Worm (Caenorhabditis elegans) whole organism, L3 larva: ENCODE data around the gene glb-12.
A peak's percentile ranks its signal among the peaks of the same experiment; 100 is the strongest.

ENCODE experiments used
- R02D3.7 ChIP-seq: fragments of 150-350 bp; optimal IDR thresholded peaks from 2 replicates; lab custom pipeline; 2014; ENCODE audit warnings: missing biosample characterization, missing genetic modification characterization
- aly-2 ChIP-seq: fragments of 150-350 bp; optimal IDR thresholded peaks from 2 replicates; lab custom pipeline; 2014; ENCODE audit warnings: missing biosample characterization, missing genetic modification characterization
- ama-1 ChIP-seq: fragments of 150-350 bp; optimal IDR thresholded peaks from 2 replicates; lab custom pipeline; 2018
- ceh-16 ChIP-seq: sonication (generic microtip); optimal IDR thresholded peaks from 2 replicates; lab custom pipeline; 2017; ENCODE audit warnings: missing biosample characterization, missing genetic modification characterization
- ceh-82 ChIP-seq: fragments of 150-350 bp; optimal IDR thresholded peaks from 2 replicates; lab custom pipeline; 2014; ENCODE audit warnings: missing biosample characterization, missing genetic modification characterization
- daf-12 ChIP-seq: fragments of 150-350 bp; optimal IDR thresholded peaks from 2 replicates; lab custom pipeline; 2014; ENCODE audit warnings: missing biosample characterization, missing genetic modification reagents, missing genetic modification characterization
- egl-27 ChIP-seq: sonication (generic microtip); optimal IDR thresholded peaks from 4 replicates; lab custom pipeline; 2017; ENCODE audit warnings: missing biosample characterization, missing genetic modification reagents, missing genetic modification characterization
- egl-5 ChIP-seq: fragments of 150-350 bp; optimal IDR thresholded peaks from 2 replicates; lab custom pipeline; 2017; ENCODE audit warnings: missing biosample characterization, missing genetic modification reagents, missing genetic modification characterization, inconsistent platforms
- elt-1 ChIP-seq: fragments of 150-350 bp; optimal IDR thresholded peaks from 2 replicates; lab custom pipeline; 2014; ENCODE audit warnings: missing biosample characterization, missing genetic modification characterization
- elt-2 ChIP-seq: sonication (generic microtip); optimal IDR thresholded peaks from 2 replicates; lab custom pipeline; 2016; ENCODE audit warnings: missing genetic modification reagents, mild to moderate bottlenecking, missing genetic modification characterization, missing compliant biosample characterization
- elt-3 ChIP-seq, 3 experiments: fragments of 150-350 bp in 1 of 3; sonication (generic microtip) in 2 of 3; optimal IDR thresholded peaks; 2 replicates in 2 of 3; 4 replicates in 1 of 3; lab custom pipeline; 2014 to 2017; ENCODE audit warnings: missing biosample characterization in 3 of 3, missing genetic modification characterization in 3 of 3
- eor-1 ChIP-seq, 2 experiments: fragments of 150-350 bp; optimal IDR thresholded peaks; 2 replicates each; lab custom pipeline; 2014 to 2018; ENCODE audit warnings: missing biosample characterization in 2 of 2, missing genetic modification characterization in 2 of 2
- fkh-10 ChIP-seq: sonication (generic microtip); optimal IDR thresholded peaks from 2 replicates; lab custom pipeline; 2017; ENCODE audit warnings: missing biosample characterization, missing genetic modification reagents, missing genetic modification characterization
- fkh-2 ChIP-seq: fragments of 150-350 bp; optimal IDR thresholded peaks from 2 replicates; lab custom pipeline; 2014; ENCODE audit warnings: missing biosample characterization, missing genetic modification reagents, missing genetic modification characterization
- fos-1 ChIP-seq: fragments of 150-350 bp; optimal IDR thresholded peaks from 2 replicates; lab custom pipeline; 2014; ENCODE audit warnings: missing biosample characterization, missing genetic modification characterization
- jun-1 ChIP-seq: fragments of 150-350 bp; optimal IDR thresholded peaks from 2 replicates; lab custom pipeline; 2014; ENCODE audit warnings: missing biosample characterization, missing genetic modification reagents, missing genetic modification characterization
- lin-15B ChIP-seq: fragments of 150-350 bp; optimal IDR thresholded peaks from 2 replicates; lab custom pipeline; 2014; ENCODE audit warnings: missing biosample characterization, missing genetic modification characterization
- lin-39 ChIP-seq: fragments of 150-350 bp; optimal IDR thresholded peaks from 2 replicates; lab custom pipeline; 2018; ENCODE audit warnings: missing biosample characterization, missing genetic modification reagents, missing genetic modification characterization
- lsy-12 ChIP-seq: sonication (generic microtip); optimal IDR thresholded peaks from 2 replicates; lab custom pipeline; 2016; ENCODE audit warnings: mild to moderate bottlenecking, missing genetic modification characterization, missing compliant biosample characterization
- mml-1 ChIP-seq: fragments of 150-350 bp; sonication (generic microtip); optimal IDR thresholded peaks from 3 replicates; lab custom pipeline; 2014; ENCODE audit warnings: missing biosample characterization, missing genetic modification characterization
- nfya-1 ChIP-seq: sonication (generic microtip); optimal IDR thresholded peaks from 2 replicates; lab custom pipeline; 2017; ENCODE audit warnings: missing genetic modification characterization, mild to moderate bottlenecking, missing compliant biosample characterization, antibody characterized with exemption, moderate library complexity; ENCODE audit not compliant: insufficient read depth
- nhr-23 ChIP-seq: fragments of 150-350 bp; optimal IDR thresholded peaks from 2 replicates; lab custom pipeline; 2014; ENCODE audit warnings: missing biosample characterization, missing genetic modification reagents, missing genetic modification characterization
- nhr-237 ChIP-seq: fragments of 150-350 bp; optimal IDR thresholded peaks from 2 replicates; lab custom pipeline; 2014; ENCODE audit warnings: missing biosample characterization, missing genetic modification characterization
- nhr-25 ChIP-seq: sonication (generic microtip); optimal IDR thresholded peaks from 2 replicates; lab custom pipeline; 2017; ENCODE audit warnings: missing biosample characterization, missing genetic modification characterization
- nhr-28 ChIP-seq: fragments of 150-350 bp; optimal IDR thresholded peaks from 2 replicates; lab custom pipeline; 2014; ENCODE audit warnings: missing biosample characterization, missing genetic modification characterization
- nhr-43 ChIP-seq: sonication (generic microtip); optimal IDR thresholded peaks from 2 replicates; lab custom pipeline; 2016; ENCODE audit warnings: mild to moderate bottlenecking, missing genetic modification characterization, missing compliant biosample characterization; ENCODE audit not compliant: poor library complexity, severe bottlenecking
- nhr-76 ChIP-seq: fragments of 150-350 bp; sonication (generic microtip); optimal IDR thresholded peaks from 5 replicates; lab custom pipeline; 2014; ENCODE audit warnings: missing biosample characterization, missing genetic modification characterization
- nhr-77 ChIP-seq: fragments of 150-350 bp; optimal IDR thresholded peaks from 2 replicates; lab custom pipeline; 2014; ENCODE audit warnings: missing biosample characterization, missing genetic modification characterization
- pha-4 ChIP-seq: fragments of 150-350 bp; optimal IDR thresholded peaks from 2 replicates; lab custom pipeline; 2014; ENCODE audit warnings: missing biosample characterization, missing genetic modification reagents, missing genetic modification characterization
- pqm-1 ChIP-seq: fragments of 150-350 bp; optimal IDR thresholded peaks from 2 replicates; lab custom pipeline; 2017; ENCODE audit warnings: missing biosample characterization, missing genetic modification characterization, inconsistent platforms
- sea-2 ChIP-seq: fragments of 150-350 bp; sonication (generic microtip); optimal IDR thresholded peaks from 4 replicates; lab custom pipeline; 2014; ENCODE audit warnings: missing biosample characterization, missing genetic modification reagents, missing genetic modification characterization
- snpc-4 ChIP-seq: fragments of 150-350 bp; optimal IDR thresholded peaks from 2 replicates; lab custom pipeline; 2014; ENCODE audit warnings: missing biosample characterization, missing genetic modification characterization
- unc-39 ChIP-seq: sonication (generic microtip); optimal IDR thresholded peaks from 4 replicates; lab custom pipeline; 2017; ENCODE audit warnings: missing biosample characterization, missing genetic modification characterization
- unc-62 ChIP-seq: fragments of 150-350 bp; sonication (generic microtip); optimal IDR thresholded peaks from 4 replicates; lab custom pipeline; 2014; ENCODE audit warnings: missing biosample characterization, missing genetic modification reagents, missing genetic modification characterization
- zag-1 ChIP-seq: fragments of 150-350 bp; optimal IDR thresholded peaks from 2 replicates; lab custom pipeline; 2014; ENCODE audit warnings: missing biosample characterization, missing genetic modification characterization
- ztf-11 ChIP-seq: fragments of 150-350 bp; optimal IDR thresholded peaks from 2 replicates; lab custom pipeline; 2014; ENCODE audit warnings: missing biosample characterization, missing genetic modification characterization
- ztf-4 ChIP-seq: fragments of 150-350 bp; optimal IDR thresholded peaks from 2 replicates; lab custom pipeline; 2014; ENCODE audit warnings: missing biosample characterization, missing genetic modification characterization

glb-12 gene

DNA sequence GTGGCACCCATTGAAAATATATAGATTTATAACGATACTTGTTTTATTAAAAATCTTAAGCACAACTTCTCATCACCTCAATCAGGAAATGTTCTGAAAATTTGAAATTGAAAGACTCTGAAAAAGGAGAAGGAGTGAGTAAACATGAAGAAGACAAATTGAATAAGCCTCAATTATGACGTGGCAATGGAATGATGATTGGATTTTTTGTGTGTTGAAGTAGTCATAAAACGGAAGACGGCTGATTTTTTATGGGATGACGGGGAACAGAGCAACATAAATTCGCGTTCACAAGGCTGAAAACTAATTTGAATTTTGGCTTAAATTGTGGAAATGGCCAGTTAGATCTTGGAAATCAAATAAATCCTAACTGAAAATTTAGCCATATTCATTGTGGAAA is at the start of gene glb-12:
Gene glb-12 (minus strand): TSS at position 101 of the 400 bp plus-strand sequence.
- TF ChIP-seq ama-1 (lab: Kevin White, UChicago) (no peak), snpc-4 (no peak), nhr-25 (tag; lab: Kevin White, UChicago) (no peak), lin-15B (no peak), unc-62 (no peak), nhr-43 (tag; lab: Kevin White, UChicago) (no peak), mml-1 (tag; lab: Kevin White, UChicago) (no peak), pha-4 (tag; lab: Kevin White, UChicago) (no peak), fos-1 (tag; lab: Kevin White, UChicago) (no peak), nhr-237 (tag; lab: Kevin White, UChicago) (no peak), ceh-16 (tag; lab: Kevin White, UChicago) (no peak), nhr-76 (no peak), egl-27 (tag; lab: Kevin White, UChicago) (no peak), zag-1 (no peak), aly-2 (tag; lab: Kevin White, UChicago) (no peak)

DNA sequence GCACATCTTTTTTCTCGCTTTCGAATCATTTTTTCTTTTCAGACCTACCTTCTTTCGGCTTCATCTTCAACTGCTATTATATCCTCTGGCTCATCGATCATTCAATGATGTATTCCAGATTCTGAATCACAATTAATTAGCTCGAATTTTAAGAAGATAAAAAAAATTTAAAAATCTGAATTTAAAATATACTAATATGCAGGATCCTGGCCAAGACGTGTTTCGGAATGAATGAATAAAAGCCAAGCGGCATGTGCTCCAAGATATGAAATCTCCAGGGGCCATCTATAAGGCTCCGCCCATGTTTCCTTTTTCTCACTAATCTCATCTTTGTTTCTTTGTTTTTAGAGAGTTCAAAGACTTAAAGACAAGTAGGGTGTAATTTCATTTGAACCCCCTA is 46.6 kb upstream of the glb-12 start, which contains the start of gene mpz-1:
Gene mpz-1 (minus strand): TSS at position 101 of the 400 bp plus-strand sequence.
- TF ChIP-seq ztf-4 (tag; lab: Kevin White, UChicago) = no peak

- no peak for TF ChIP-seq egl-27 (tag; lab: Kevin White, UChicago)
- TF ChIP-seq fkh-10 (GFP tag; lab: Kevin White, UChicago) = peak; percentile 79
- TF ChIP-seq lin-39 = no peak
- no peak for TF ChIP-seq snpc-4
- no peak for TF ChIP-seq nhr-77 (tag; lab: Kevin White, UChicago)
Observed at ce11 chrII:10769291-10769690, 37.8 kb upstream of the glb-12 start.

- TF ChIP-seq ztf-11 (tag; lab: Kevin White, UChicago) = no peak
- TF ChIP-seq nhr-28 (tag; lab: Kevin White, UChicago) = no peak
- no peak for TF ChIP-seq nhr-237 (tag; lab: Kevin White, UChicago)
- no peak for TF ChIP-seq elt-1 (tag; lab: Kevin White, UChicago)
- TF ChIP-seq mml-1 (tag; lab: Kevin White, UChicago) = no peak
- TF ChIP-seq unc-62 = no peak
- no peak for TF ChIP-seq eor-1 (tag; optimal IDR thresholded peaks at IDR 0.05; lab: Kevin White, UChicago)
- TF ChIP-seq R02D3.7 (tag; lab: Kevin White, UChicago) = no peak
- no peak for TF ChIP-seq sea-2
- no peak for TF ChIP-seq fos-1 (tag; lab: Kevin White, UChicago)
- TF ChIP-seq fkh-2 (tag; lab: Kevin White, UChicago) = no peak
- TF ChIP-seq nfya-1 (tag; lab: Kevin White, UChicago) = no peak
- TF ChIP-seq zag-1 = no peak
- no peak for TF ChIP-seq unc-39 (tag; lab: Kevin White, UChicago)
- no peak for TF ChIP-seq egl-5 (tag; lab: Kevin White, UChicago)
- TF ChIP-seq ztf-4 (tag; lab: Kevin White, UChicago) = no peak
- TF ChIP-seq nhr-43 (tag; lab: Kevin White, UChicago) = no peak
- no peak for TF ChIP-seq elt-2 (tag; lab: Kevin White, UChicago)
- no peak for TF ChIP-seq lsy-12
Observed at ce11 chrII:10767977-10768376, 36.5 kb upstream of the glb-12 start.

- TF ChIP-seq nhr-23 (tag; lab: Kevin White, UChicago) (no peak), nhr-237 (tag; lab: Kevin White, UChicago) (no peak), daf-12 (tag; lab: Kevin White, UChicago) (no peak), nhr-76 (no peak), sea-2 (no peak), elt-3 (tag; optimal IDR thresholded peaks at IDR 0.05; lab: Kevin White, UChicago) (no peak), ceh-82 (no peak), pha-4 (tag; lab: Kevin White, UChicago) (no peak), jun-1 (tag; lab: Kevin White, UChicago) (no peak), pqm-1 (no peak), elt-1 (tag; lab: Kevin White, UChicago) (no peak)
- TF ChIP-seq, all 47 proteins: peak for 0
Observed at ce11 chrII:10766773-10767172, 35.3 kb upstream of the glb-12 start.
